Fruit fly (Drosophila melanogaster) whole organism, pupa: ENCODE results near the gene Sfp38D.

Experiments used
- CG10348 ChIP-seq: fragments of 200-800 bp; sonication (Bioruptor generic); IDR thresholded peaks from 2 replicates; pipeline ENCODE4 v1.3.6; 2022; ENCODE audit warnings: missing biosample characterization, missing genetic modification characterization
- CG12605 ChIP-seq: fragments of 200-800 bp; sonication (Bioruptor generic); IDR thresholded peaks from 2 replicates; pipeline ENCODE4 v1.3.6; 2022; ENCODE audit warnings: missing biosample characterization, missing genetic modification characterization
- CG13204 ChIP-seq: fragments of 200-800 bp; sonication (Bioruptor generic); optimal IDR thresholded peaks from 2 replicates; lab custom pipeline; 2018; ENCODE audit warnings: missing biosample characterization, mild to moderate bottlenecking, missing genetic modification characterization, moderate library complexity
- CG14655 ChIP-seq: fragments of 200-800 bp; sonication (Bioruptor generic); optimal IDR thresholded peaks from 3 replicates; lab custom pipeline; 2017; ENCODE audit warnings: mild to moderate bottlenecking, missing biosample characterization, missing genetic modification reagents, missing genetic modification characterization
- CG15710 ChIP-seq: fragments of 200-800 bp; sonication (Bioruptor generic); optimal IDR thresholded peaks from 2 replicates; lab custom pipeline; 2018; ENCODE audit warnings: missing biosample characterization, mild to moderate bottlenecking, missing genetic modification characterization, moderate library complexity
- CG17806 ChIP-seq: fragments of 200-800 bp; sonication (Bioruptor generic); optimal IDR thresholded peaks from 2 replicates; lab custom pipeline; 2018; ENCODE audit warnings: missing biosample characterization, mild to moderate bottlenecking, missing genetic modification characterization, moderate library complexity
- CG32121 ChIP-seq: fragments of 200-800 bp; sonication (Bioruptor generic); IDR thresholded peaks from 2 replicates; pipeline ENCODE4 v1.3.6; 2022; ENCODE audit warnings: missing biosample characterization, missing genetic modification characterization
- CG34367 ChIP-seq: fragments of 200-800 bp; sonication (Bioruptor generic); optimal IDR thresholded peaks from 2 replicates; lab custom pipeline; 2018; ENCODE audit warnings: missing biosample characterization, mild to moderate bottlenecking, missing genetic modification characterization
- CG4496 ChIP-seq: fragments of 200-800 bp; sonication (Bioruptor generic); IDR thresholded peaks from 3 replicates; pipeline ENCODE4 v1.3.6; 2022; ENCODE audit warnings: missing biosample characterization, missing genetic modification characterization
- CG8159 ChIP-seq: fragments of 200-800 bp; sonication (Bioruptor generic); optimal IDR thresholded peaks from 3 replicates; lab custom pipeline; 2018; ENCODE audit warnings: missing biosample characterization, mild to moderate bottlenecking, missing genetic modification characterization, moderate library complexity
- CG8301 ChIP-seq: fragments of 200-800 bp; sonication (Bioruptor generic); optimal IDR thresholded peaks from 2 replicates; lab custom pipeline; 2018; ENCODE audit warnings: missing biosample characterization, mild to moderate bottlenecking, missing genetic modification characterization
- CG9948 ChIP-seq: fragments of 200-800 bp; sonication (Bioruptor generic); optimal IDR thresholded peaks from 2 replicates; lab custom pipeline; 2018; ENCODE audit warnings: missing biosample characterization, mild to moderate bottlenecking, missing genetic modification characterization, moderate library complexity
- D1 ChIP-seq: fragments of 200-800 bp; sonication (Bioruptor generic); optimal IDR thresholded peaks from 2 replicates; lab custom pipeline; 2018; ENCODE audit warnings: missing biosample characterization, mild to moderate bottlenecking, missing genetic modification characterization, moderate library complexity
- EcR ChIP-seq: fragments of 200-800 bp; sonication (Bioruptor generic); optimal IDR thresholded peaks from 3 replicates; lab custom pipeline; 2019; ENCODE audit warnings: missing biosample characterization, missing genetic modification characterization, mild to moderate bottlenecking, moderate library complexity, missing genetic modification reagents
- Ets98B ChIP-seq: fragments of 200-800 bp; sonication (Bioruptor generic); IDR thresholded peaks from 2 replicates; pipeline ENCODE4 v1.3.6; 2022; ENCODE audit warnings: missing biosample characterization, missing genetic modification characterization
- Pif1A ChIP-seq: fragments of 200-800 bp; sonication (Bioruptor generic); optimal IDR thresholded peaks from 3 replicates; lab custom pipeline; 2016; ENCODE audit warnings: missing biosample characterization, missing genetic modification characterization
- Pif1B ChIP-seq: fragments of 200-800 bp; sonication (Bioruptor generic); optimal IDR thresholded peaks from 3 replicates; lab custom pipeline; 2016; ENCODE audit warnings: missing biosample characterization, missing genetic modification characterization
- Snoo ChIP-seq: fragments of 200-800 bp; sonication (Bioruptor generic); optimal IDR thresholded peaks from 3 replicates; lab custom pipeline; 2017; ENCODE audit warnings: missing biosample characterization, mild to moderate bottlenecking, missing genetic modification characterization, inconsistent platforms
- fd96Ca ChIP-seq: fragments of 200-800 bp; sonication (Bioruptor generic); IDR thresholded peaks from 3 replicates; pipeline ENCODE4 v1.3.6; 2022; ENCODE audit warnings: missing biosample characterization, missing genetic modification characterization
- gl ChIP-seq: fragments of 200-800 bp; sonication (Bioruptor generic); optimal IDR thresholded peaks from 2 replicates; lab custom pipeline; 2018; ENCODE audit warnings: missing biosample characterization, mild to moderate bottlenecking, missing genetic modification characterization
- rn ChIP-seq: fragments of 200-800 bp; sonication (Bioruptor generic); IDR thresholded peaks from 2 replicates; pipeline ENCODE4 v1.3.6; 2022; ENCODE audit warnings: missing biosample characterization, missing genetic modification characterization

Sfp38D gene

DNA sequence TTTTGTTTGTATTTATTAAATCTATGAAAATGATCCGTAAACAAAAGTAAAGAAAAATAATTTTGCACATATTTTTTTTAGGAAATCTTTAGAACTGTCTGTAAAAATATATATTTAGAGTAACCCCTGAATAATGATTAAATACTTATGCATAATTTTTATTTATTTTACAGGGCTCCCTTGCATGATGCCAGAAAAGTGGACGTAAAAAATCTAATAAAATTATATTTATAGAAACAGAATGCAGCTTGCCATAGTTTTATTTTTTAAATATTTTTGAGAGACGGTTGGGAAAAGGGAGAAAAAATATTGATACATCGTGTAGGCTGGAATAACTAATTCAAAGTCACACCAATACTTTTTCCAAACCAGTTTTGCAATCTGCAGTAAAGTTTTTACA, 7.9 kb downstream of the Sfp38D start, which contains the start of gene CG18810:
CG18810 (plus strand) TSS at position 301 of the 400 bp plus-strand sequence.
- TF ChIP-seq fd96Ca (GFP tag; lab: Robert Waterston, UW) (no peak), CG14655 (GFP tag; lab: Kevin White, UChicago) (no peak), CG13204 (GFP tag; lab: Kevin White, UChicago) (no peak), CG8301 (tag; lab: Kevin White, UChicago) (no peak), gl (no peak), Pif1A (GFP tag; lab: Kevin White, UChicago) (no peak), Snoo (tag; lab: Kevin White, UChicago) (no peak), Pif1B (GFP tag; lab: Kevin White, UChicago) (no peak), CG8159 (tag; lab: Kevin White, UChicago) (no peak), CG15710 (tag; lab: Kevin White, UChicago) (no peak), D1 (tag; lab: Kevin White, UChicago) (no peak), EcR (GFP tag; lab: Kevin White, UChicago) (no peak), CG17806 (tag; lab: Kevin White, UChicago) (no peak), CG34367 (no peak), rn (GFP tag; lab: Robert Waterston, UW) (no peak), CG12605 (GFP tag; lab: Robert Waterston, UW) (no peak)
- TF ChIP-seq, all 21 proteins: peak for 0

DNA sequence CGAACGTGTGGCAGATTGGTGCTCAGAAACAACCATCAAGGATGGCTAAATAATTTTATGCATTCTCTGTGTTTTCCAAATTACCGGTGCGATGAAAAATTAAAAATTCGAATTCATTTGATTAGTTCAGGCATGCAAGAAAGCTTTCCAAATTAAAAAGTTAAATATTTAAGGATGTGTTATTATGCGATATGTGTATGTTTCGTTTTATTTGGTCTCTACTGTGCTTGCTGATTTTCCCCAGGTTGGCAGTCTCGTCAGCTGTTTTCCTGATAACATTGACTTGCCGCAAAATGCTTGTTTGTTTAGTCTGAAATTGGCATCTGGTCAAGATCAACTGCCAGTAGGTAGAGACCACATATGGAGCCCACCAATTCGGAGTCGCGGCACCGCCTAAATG, 9.2 kb downstream of the Sfp38D start, which contains the start of gene CG2611:
CG2611 (plus strand) TSS at position 299 of the 400 bp plus-strand sequence.
- TF ChIP-seq CG12605 (GFP tag; lab: Robert Waterston, UW), result 0 out of 2 replicates have a peak, but pooled peaks have one; percentile 11
- TF ChIP-seq CG15710 (tag; lab: Kevin White, UChicago), result peak; percentile 41
- no peak for TF ChIP-seq rn (GFP tag; lab: Robert Waterston, UW)
- no peak for TF ChIP-seq CG34367
- peak; percentile 28; the same call in 1 of the 2 replicates for TF ChIP-seq Ets98B
- TF ChIP-seq Snoo (tag; lab: Kevin White, UChicago), result peak; percentile 45
- TF ChIP-seq CG17806 (tag; lab: Kevin White, UChicago), result peak; percentile 39
- TF ChIP-seq CG9948 (tag; lab: Kevin White, UChicago), result no peak

DNA sequence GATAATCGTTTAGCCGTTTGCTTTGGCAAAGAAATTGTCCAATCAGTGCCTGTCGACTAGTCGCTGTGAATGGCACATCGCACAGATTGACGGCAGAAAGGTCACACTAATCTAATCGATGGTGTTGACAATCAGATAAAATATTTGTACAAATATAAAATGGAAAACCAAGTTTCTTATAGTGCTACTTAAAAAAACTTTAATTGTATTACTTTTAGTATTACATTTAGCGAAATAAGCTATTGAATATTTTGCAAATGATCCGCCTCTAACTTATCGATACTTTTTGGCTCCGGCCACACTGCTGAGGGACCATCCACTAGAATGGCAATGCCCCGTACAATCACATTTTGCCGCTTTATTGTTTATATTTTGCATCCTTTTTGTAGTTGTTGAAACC, 15.4 kb downstream of the Sfp38D start, which contains the start of the genes brun and CG2614:
brun (minus strand) TSS at position 69 of the 400 bp plus-strand sequence.
CG2614 (plus strand) TSS at position 317 of the 400 bp plus-strand sequence.
- TF ChIP-seq CG14655 (GFP tag; lab: Kevin White, UChicago) (no peak), CG17806 (tag; lab: Kevin White, UChicago) (peak; percentile 22), EcR (GFP tag; lab: Kevin White, UChicago) (peak; percentile 79), Snoo (tag; lab: Kevin White, UChicago) (no peak), CG15710 (tag; lab: Kevin White, UChicago) (peak; percentile 37), CG9948 (tag; lab: Kevin White, UChicago) (no peak), Ets98B (peak; percentile 45), fd96Ca (GFP tag; lab: Robert Waterston, UW) (peak; percentile 8; the same call in 1 of the 3 replicates), CG32121 (GFP tag; lab: Robert Waterston, UW) (peak; percentile 60)

DNA sequence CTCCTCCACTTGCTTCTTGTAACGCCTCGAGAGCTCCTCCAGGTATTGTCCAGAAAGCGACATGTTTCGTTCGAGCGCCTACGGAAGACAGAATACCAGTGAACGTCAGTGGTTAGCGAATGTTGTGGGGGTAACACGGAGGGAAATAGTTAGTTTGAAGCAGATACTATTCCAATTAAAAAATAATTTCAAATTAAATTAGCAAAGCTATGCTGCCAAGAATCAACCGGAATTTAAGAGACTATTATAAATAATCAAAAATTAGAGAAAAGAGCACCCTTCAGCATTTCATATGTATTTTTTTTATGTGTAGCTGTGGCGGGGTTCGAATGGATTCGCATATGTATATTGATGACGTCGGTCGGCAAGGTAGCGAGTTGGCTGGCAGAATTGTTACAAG, 20.4 kb downstream of the Sfp38D start:
- TF ChIP-seq EcR (GFP tag; lab: Kevin White, UChicago), result no peak
- TF ChIP-seq CG12605 (GFP tag; lab: Robert Waterston, UW), result no peak
- TF ChIP-seq CG17806 (tag; lab: Kevin White, UChicago), result no peak
- TF ChIP-seq CG15710 (tag; lab: Kevin White, UChicago), result no peak
- peak; percentile 36; the same call in 1 of the 3 replicates for TF ChIP-seq CG4496
- TF ChIP-seq CG8159 (tag; lab: Kevin White, UChicago), result no peak
- no peak for TF ChIP-seq CG10348 (GFP tag; lab: Robert Waterston, UW)
- peak; percentile 28; the same call in 1 of the 2 replicates for TF ChIP-seq Ets98B
- no peak for TF ChIP-seq fd96Ca (GFP tag; lab: Robert Waterston, UW)
- no peak for TF ChIP-seq CG32121 (GFP tag; lab: Robert Waterston, UW)
- TF ChIP-seq CG14655 (GFP tag; lab: Kevin White, UChicago), result no peak

DNA sequence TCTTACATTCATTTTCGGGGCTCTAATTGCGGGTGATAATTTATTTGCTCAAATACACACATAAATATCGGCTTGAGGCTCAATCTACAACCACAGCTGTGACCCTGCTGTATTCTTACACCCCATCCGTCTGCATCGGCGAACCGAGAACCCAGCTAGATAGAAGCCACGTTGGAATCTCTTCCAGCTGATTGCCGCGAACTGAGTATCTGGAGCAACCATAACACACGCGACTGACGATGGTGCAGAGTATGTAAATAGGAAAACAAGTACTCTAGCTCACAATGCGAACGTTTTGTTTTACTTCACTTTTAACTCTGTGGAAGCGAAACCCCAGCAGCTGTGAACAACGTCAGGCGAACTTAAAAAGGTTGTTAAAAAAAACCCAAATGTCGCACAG, 23.7 kb downstream of the Sfp38D start:
- TF ChIP-seq Snoo (tag; lab: Kevin White, UChicago) (no peak), CG34367 (no peak), CG13204 (GFP tag; lab: Kevin White, UChicago) (no peak), rn (GFP tag; lab: Robert Waterston, UW) (no peak), EcR (GFP tag; lab: Kevin White, UChicago) (no peak), Pif1B (GFP tag; lab: Kevin White, UChicago) (no peak), CG10348 (GFP tag; lab: Robert Waterston, UW) (no peak), gl (no peak)

DNA sequence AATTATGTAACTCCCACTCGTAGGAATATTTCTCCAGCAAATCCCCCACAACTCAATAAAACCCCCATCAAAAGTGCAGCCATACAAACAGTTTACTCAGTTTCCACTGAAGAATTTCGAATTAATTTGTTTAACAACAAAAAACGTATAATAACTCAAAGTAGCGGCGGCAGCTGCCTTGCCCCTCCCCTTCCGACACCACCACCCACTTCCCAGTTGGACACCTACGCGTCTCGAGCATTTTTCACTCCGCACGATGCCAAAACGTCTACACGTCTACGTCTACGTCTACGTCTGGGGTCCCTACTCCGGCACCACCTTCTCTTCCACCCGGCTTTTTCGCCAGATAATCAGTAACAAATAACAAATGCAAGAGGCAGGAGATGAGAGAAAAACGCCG, 30.5 kb downstream of the Sfp38D start:
- TF ChIP-seq Snoo (tag; lab: Kevin White, UChicago) (no peak), Ets98B (0 out of 2 replicates have a peak, but pooled peaks have one; percentile 15), CG13204 (GFP tag; lab: Kevin White, UChicago) (no peak)
